Fruit fly (Drosophila melanogaster) whole organism, adult: Measurements from ENCODE around the gene Irk1.

Experiments
- CG14711 ChIP-seq: fragments of 200-800 bp; sonication (Bioruptor generic); optimal IDR thresholded peaks from 2 replicates; lab custom pipeline; 2018; ENCODE audit warnings: missing biosample characterization, mild to moderate bottlenecking, missing genetic modification characterization, moderate library complexity
- CG1620 ChIP-seq: fragments of 200-800 bp; sonication (Bioruptor generic); optimal IDR thresholded peaks from 2 replicates; lab custom pipeline; 2016; ENCODE audit warnings: missing biosample characterization, missing genetic modification characterization
- CG33017 ChIP-seq: fragments of 200-800 bp; sonication (Bioruptor generic); optimal IDR thresholded peaks from 2 replicates; lab custom pipeline; 2018; ENCODE audit warnings: missing biosample characterization, mild to moderate bottlenecking, missing genetic modification characterization, moderate library complexity
- CG7045 ChIP-seq: fragments of 200-800 bp; sonication (Bioruptor generic); optimal IDR thresholded peaks from 2 replicates; lab custom pipeline; 2017; ENCODE audit warnings: missing biosample characterization, mild to moderate bottlenecking, missing genetic modification characterization
- Clk ChIP-seq: fragments of 200-800 bp; sonication (Bioruptor generic); optimal IDR thresholded peaks from 2 replicates; lab custom pipeline; 2017; ENCODE audit warnings: missing biosample characterization, missing genetic modification characterization
- Mnt ChIP-seq: fragments of 200-800 bp; sonication (Bioruptor generic); optimal IDR thresholded peaks from 2 replicates; lab custom pipeline; 2016; ENCODE audit warnings: missing biosample characterization, mild to moderate bottlenecking, missing genetic modification characterization
- bab1 ChIP-seq: fragments of 200-800 bp; sonication (Bioruptor generic); optimal IDR thresholded peaks from 3 replicates; lab custom pipeline; 2019; ENCODE audit warnings: missing biosample characterization, mild to moderate bottlenecking, missing genetic modification characterization, moderate library complexity
- ovo ChIP-seq: fragments of 200-800 bp; sonication (Bioruptor generic); optimal IDR thresholded peaks from 2 replicates; lab custom pipeline; 2016; ENCODE audit warnings: missing biosample characterization, missing genetic modification characterization
- tj ChIP-seq: fragments of 200-800 bp; sonication (Bioruptor generic); optimal IDR thresholded peaks from 3 replicates; lab custom pipeline; 2017; ENCODE audit warnings: missing biosample characterization, mild to moderate bottlenecking, missing genetic modification characterization, moderate library complexity
- toe ChIP-seq: fragments of 200-800 bp; sonication (Bioruptor generic); optimal IDR thresholded peaks from 2 replicates; lab custom pipeline; 2016; ENCODE audit warnings: missing biosample characterization, missing genetic modification characterization

DNA sequence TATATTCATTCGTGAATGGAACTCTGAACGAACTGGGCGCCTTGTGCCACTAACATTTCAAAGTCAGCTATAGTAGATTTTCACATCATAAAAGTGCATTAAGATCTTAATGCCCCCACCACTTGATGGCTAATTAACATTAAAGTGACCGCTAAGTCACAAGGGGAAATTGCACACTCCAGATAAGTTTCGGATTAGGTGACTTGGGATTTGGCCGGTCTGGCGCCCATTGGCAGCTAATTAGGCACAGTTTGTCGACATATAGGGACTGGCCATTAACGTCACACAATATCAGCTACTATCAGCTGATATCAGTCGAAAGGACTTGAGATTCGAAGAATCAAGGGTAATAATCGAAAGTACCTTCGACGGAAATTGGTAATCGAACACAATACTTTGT lies 3.5 kb upstream of the Irk1 start:
- no peak for TF ChIP-seq bab1 (GFP tag; lab: Kevin White, UChicago)
- TF ChIP-seq CG7045: no peak
- no peak for TF ChIP-seq tj (GFP tag; lab: Kevin White, UChicago)
- TF ChIP-seq Clk: no peak
- no peak for TF ChIP-seq CG1620
- no peak for TF ChIP-seq toe (GFP tag; lab: Kevin White, UChicago)
- TF ChIP-seq ovo (GFP tag; lab: Kevin White, UChicago): no peak
- TF ChIP-seq CG14711 (tag; lab: Kevin White, UChicago): no peak
- no peak for TF ChIP-seq Mnt (GFP tag; lab: Kevin White, UChicago)
- TF ChIP-seq CG33017: no peak
